Worm (Caenorhabditis elegans): ENCODE results near the gene srz-83.

srz-83 gene

ce11 chrIV:3515412-3516046 is 11.3 kb downstream of the srz-83 start:
- TF ChIP-seq ref-2 (tag; optimal IDR thresholded peaks at IDR 0.05), result peak; percentile 33
- no peak for TF ChIP-seq ahr-1 (tag; optimal IDR thresholded peaks at IDR 0.05)
- TF ChIP-seq nhr-11 (tag; optimal IDR thresholded peaks at IDR 0.05), result no peak
- peak; percentile 89 for TF ChIP-seq ceh-48 (tag; optimal IDR thresholded peaks at IDR 0.05)
- no peak for TF ChIP-seq ttx-3 (tag; optimal IDR thresholded peaks at IDR 0.05)
- no peak for TF ChIP-seq fkh-10 (GFP tag; optimal IDR thresholded peaks at IDR 0.05)
- no peak for TF ChIP-seq T23F11.4 (GFP tag; optimal IDR thresholded peaks at IDR 0.05)
- TF ChIP-seq ceh-18 (tag; optimal IDR thresholded peaks at IDR 0.05), result peak; percentile 23
- TF ChIP-seq unc-3 (GFP tag; conservative IDR thresholded peaks at IDR 0.05), result no peak
- no peak for TF ChIP-seq unc-3 (tag; optimal IDR thresholded peaks at IDR 0.05)
- peak; percentile 87 for TF ChIP-seq unc-55 (GFP tag; optimal IDR thresholded peaks at IDR 0.05)
- no peak for TF ChIP-seq sox-4 (tag; optimal IDR thresholded peaks at IDR 0.05)
- TF ChIP-seq ceh-31 (tag; optimal IDR thresholded peaks at IDR 0.05), result peak; percentile 71
- no peak for TF ChIP-seq hlh-30 (tag; optimal IDR thresholded peaks at IDR 0.05; ENCODE audit: insufficient read depth)
- TF ChIP-seq ceh-34 (tag; optimal IDR thresholded peaks at IDR 0.05), result peak; percentile 28
- no peak for TF ChIP-seq sdc-2 (tag; optimal IDR thresholded peaks at IDR 0.05)
- TF ChIP-seq gmeb-2 (tag; optimal IDR thresholded peaks at IDR 0.05), result no peak
- no peak for TF ChIP-seq ceh-19 (GFP tag; optimal IDR thresholded peaks at IDR 0.05)
- TF ChIP-seq madf-2 (tag; optimal IDR thresholded peaks at IDR 0.05), result no peak
- TF ChIP-seq ama-1 (optimal IDR thresholded peaks at IDR 0.05), result no peak
- no peak for TF ChIP-seq ceh-9 (tag; optimal IDR thresholded peaks at IDR 0.05)
- TF ChIP-seq mec-3 (tag; optimal IDR thresholded peaks at IDR 0.05; ENCODE audit: borderline replicate concordance), result no peak
- TF ChIP-seq elt-4 (tag; optimal IDR thresholded peaks at IDR 0.05), result no peak
- TF ChIP-seq fax-1 (tag; optimal IDR thresholded peaks at IDR 0.05), result no peak
- TF ChIP-seq hlh-13 (GFP tag; optimal IDR thresholded peaks at IDR 0.05), result no peak
- no peak for TF ChIP-seq unc-86 (tag; optimal IDR thresholded peaks at IDR 0.05)
- TF ChIP-seq hlh-15 (tag; optimal IDR thresholded peaks at IDR 0.05), result no peak
- no peak for TF ChIP-seq pha-4 (tag; optimal IDR thresholded peaks at IDR 0.05)
- TF ChIP-seq tbx-2 (tag; optimal IDR thresholded peaks at IDR 0.05), result peak; percentile 33
- peak; percentile 14 for TF ChIP-seq unc-42 (tag; optimal IDR thresholded peaks at IDR 0.05)
- no peak for TF ChIP-seq ceh-22 (tag; optimal IDR thresholded peaks at IDR 0.05)
- TF ChIP-seq pqm-1 (tag; optimal IDR thresholded peaks at IDR 0.05), result no peak
- TF ChIP-seq eyg-1 (tag; optimal IDR thresholded peaks at IDR 0.05), result no peak
- peak; percentile 50 for TF ChIP-seq F13H6.1 (tag; optimal IDR thresholded peaks at IDR 0.05)
- no peak for TF ChIP-seq npax-4 (tag; optimal IDR thresholded peaks at IDR 0.05)
- TF ChIP-seq ceh-45 (GFP tag; IDR thresholded peaks at IDR 0.05), result no peak
- TF ChIP-seq tbx-7 (tag; optimal IDR thresholded peaks at IDR 0.05), result no peak
- TF ChIP-seq K09A11.1 (tag; optimal IDR thresholded peaks at IDR 0.05; ENCODE audit: insufficient read depth), result no peak
- TF ChIP-seq ets-4 (tag; optimal IDR thresholded peaks at IDR 0.05), result no peak
- no peak for TF ChIP-seq fkh-6 (tag; optimal IDR thresholded peaks at IDR 0.05)
- no peak for TF ChIP-seq pha-2 (tag; optimal IDR thresholded peaks at IDR 0.05)
- peak; percentile 0 for TF ChIP-seq elt-2 (tag; optimal IDR thresholded peaks at IDR 0.05)
- no peak for TF ChIP-seq pax-1 (tag; optimal IDR thresholded peaks at IDR 0.05)
- peak; percentile 79 for TF ChIP-seq nfya-1 (tag; optimal IDR thresholded peaks at IDR 0.05)
- no peak for TF ChIP-seq ceh-24 (tag; optimal IDR thresholded peaks at IDR 0.05)
- no peak for TF ChIP-seq nhr-232 (tag; optimal IDR thresholded peaks at IDR 0.05)
